Fruit fly (Drosophila melanogaster): ENCODE measurements around the gene CycY.

Gene CycY

DNA sequence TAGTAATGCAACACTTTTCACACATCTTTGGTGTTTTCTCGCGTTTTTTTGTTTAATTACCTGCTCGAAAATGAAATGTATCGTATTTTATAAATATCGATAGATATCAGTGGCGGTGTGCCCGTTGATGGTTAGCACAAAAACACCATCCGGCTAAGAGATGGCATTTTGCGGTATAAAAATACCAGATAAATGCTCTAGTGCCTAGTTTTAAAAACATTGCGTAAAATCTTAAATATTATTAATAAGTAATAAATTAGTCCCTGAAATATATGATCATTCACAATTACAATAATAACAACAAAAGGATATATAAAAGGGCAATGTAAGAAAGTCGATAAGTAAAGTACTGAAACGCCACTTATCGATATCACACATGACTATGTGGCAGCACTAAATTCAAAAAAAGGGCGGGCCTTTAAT lies at the start of gene CycY (continued):
- TF ChIP-seq Opbp (GFP tag; IDR thresholded peaks at IDR 0.05; ENCODE audit: partially characterized antibody) (peak; percentile 65; the same call in 2 of the 3 replicates), pzg (GFP tag; optimal IDR thresholded peaks at IDR 0.05) (peak; percentile 82), grau (tag; optimal IDR thresholded peaks at IDR 0.05) (peak; percentile 24), BEAF-32 (GFP tag; optimal IDR thresholded peaks at IDR 0.05) (peak; percentile 79), gsb-n (tag; optimal IDR thresholded peaks at IDR 0.05) (peak; percentile 38), Dp (GFP tag; optimal IDR thresholded peaks at IDR 0.05) (peak; percentile 93), gem (tag; optimal IDR thresholded peaks at IDR 0.05) (peak; percentile 57), CG13424 (tag; optimal IDR thresholded peaks at IDR 0.05) (peak; percentile 14), gfzf (GFP tag; optimal IDR thresholded peaks at IDR 0.05) (peak; percentile 81), bbx (GFP tag; IDR thresholded peaks at IDR 0.05; ENCODE audit: partially characterized antibody) (peak; percentile 51; the same call in 1 of the 2 replicates), CG15601 (tag; optimal IDR thresholded peaks at IDR 0.05) (peak; percentile 35), CG30020 (tag; optimal IDR thresholded peaks at IDR 0.05) (peak; percentile 40), CG12659 (GFP tag; optimal IDR thresholded peaks at IDR 0.05) (peak; percentile 50), CG17361 (GFP tag; IDR thresholded peaks at IDR 0.05) (peak; percentile 55; the same call in 2 of the 3 replicates), CG11093 (GFP tag; IDR thresholded peaks at IDR 0.05) (no peak), CG30403 (GFP tag; optimal IDR thresholded peaks at IDR 0.05) (peak; percentile 34), CG12155 (GFP tag; optimal IDR thresholded peaks at IDR 0.05) (peak; percentile 17), Scr (GFP tag; IDR thresholded peaks at IDR 0.05; ENCODE audit: partially characterized antibody) (peak; percentile 79), Hmr (GFP tag; optimal IDR thresholded peaks at IDR 0.05) (peak; percentile 62), CG8281 (tag; optimal IDR thresholded peaks at IDR 0.05) (no peak), CG6791 (GFP tag; IDR thresholded peaks at IDR 0.05; ENCODE audit: partially characterized antibody) (0 out of 3 replicates have a peak, but pooled peaks have one; percentile 39), CG15696 (tag; optimal IDR thresholded peaks at IDR 0.05) (peak; percentile 15), nerfin-2 (GFP tag; IDR thresholded peaks at IDR 0.05; ENCODE audit: partially characterized antibody) (0 out of 2 replicates have a peak, but pooled peaks have one; percentile 46), ssp (GFP tag; IDR thresholded peaks at IDR 0.05) (0 out of 2 replicates have a peak, but pooled peaks have one; percentile 9), zfh2 (GFP tag; optimal IDR thresholded peaks at IDR 0.05) (no peak), chinmo (GFP tag; IDR thresholded peaks at IDR 0.05; ENCODE audit: partially characterized antibody) (no peak), danr (GFP tag; IDR thresholded peaks at IDR 0.05) (no peak), Blimp-1 (GFP tag; optimal IDR thresholded peaks at IDR 0.05) (peak; percentile 19), nmo (GFP tag; optimal IDR thresholded peaks at IDR 0.05) (peak; percentile 62), CG14860 (GFP tag; IDR thresholded peaks at IDR 0.05; ENCODE audit: partially characterized antibody) (peak; percentile 20; the same call in 1 of the 3 replicates), hbn (GFP tag; IDR thresholded peaks at IDR 0.05; ENCODE audit: partially characterized antibody) (peak; percentile 66), dpn (GFP tag; optimal IDR thresholded peaks at IDR 0.05) (peak in 1 of 2 experiments; percentile 10), zen (tag; optimal IDR thresholded peaks at IDR 0.05) (peak; percentile 67), CG5180 (GFP tag; optimal IDR thresholded peaks at IDR 0.05) (no peak), CG15514 (GFP tag; optimal IDR thresholded peaks at IDR 0.05) (peak; percentile 39), Vsx1 (GFP tag; optimal IDR thresholded peaks at IDR 0.05) (peak; percentile 5), nau (GFP tag; optimal IDR thresholded peaks at IDR 0.05) (no peak), CG2120 (GFP tag; optimal IDR thresholded peaks at IDR 0.05) (peak; percentile 17), CG2116 (GFP tag; optimal IDR thresholded peaks at IDR 0.05) (peak; percentile 83), sens (GFP tag) (peak; percentile 80), HmgZ (tag; optimal IDR thresholded peaks at IDR 0.05) (peak; percentile 36), vnd (GFP tag; IDR thresholded peaks at IDR 0.05; ENCODE audit: partially characterized antibody) (peak; percentile 41; the same call in 1 of the 3 replicates), CG1603 (tag; optimal IDR thresholded peaks at IDR 0.05) (peak; percentile 29), CG9727 (GFP tag; optimal IDR thresholded peaks at IDR 0.05) (peak; percentile 27), CG17385 (GFP tag; optimal IDR thresholded peaks at IDR 0.05) (no peak), Sry-δ (GFP tag; optimal IDR thresholded peaks at IDR 0.05) (peak; percentile 59), Ravus (GFP tag; IDR thresholded peaks at IDR 0.05) (no peak)

All from whole organism, embryonic.